Fruit fly (Drosophila melanogaster): Measurements from ENCODE around the gene CG14777.

CG14777 gene

DNA sequence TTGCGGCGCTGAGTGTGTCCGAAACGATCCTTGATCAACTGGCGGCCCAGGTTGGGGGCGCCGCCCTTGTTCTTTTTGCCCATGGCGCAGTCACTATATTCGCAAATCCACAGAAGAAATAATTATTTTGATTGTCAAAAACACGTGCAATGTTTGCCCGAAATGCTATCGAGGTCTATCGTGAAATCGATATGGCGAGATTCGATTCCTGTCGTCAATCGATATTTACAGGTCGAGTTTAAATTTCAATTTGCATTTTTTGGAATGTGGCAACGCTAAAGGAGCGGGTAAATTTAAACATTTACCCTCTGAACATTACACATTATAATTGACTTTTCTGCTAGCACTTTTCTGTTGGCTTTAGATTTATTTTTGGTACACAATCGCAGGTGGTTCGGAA lies 1.9 kb upstream of the CG14777 start, which contains the start of gene Ns3:
Ns3 (minus strand) TSS at position 188 of the 400 bp plus-strand sequence.
- no peak for TF ChIP-seq EcR (GFP tag; optimal IDR thresholded peaks at IDR 0.05)
- TF ChIP-seq CG9948 (tag; optimal IDR thresholded peaks at IDR 0.05), result no peak
- no peak for TF ChIP-seq gl (tag; optimal IDR thresholded peaks at IDR 0.05)
- no peak for TF ChIP-seq Snoo (tag; optimal IDR thresholded peaks at IDR 0.05)
- no peak for TF ChIP-seq D1 (tag; optimal IDR thresholded peaks at IDR 0.05)
- TF ChIP-seq fd96Ca (GFP tag; IDR thresholded peaks at IDR 0.05), result no peak
- TF ChIP-seq CG32121 (GFP tag; IDR thresholded peaks at IDR 0.05), result no peak
- TF ChIP-seq CG10348 (GFP tag; IDR thresholded peaks at IDR 0.05), result no peak
- no peak for TF ChIP-seq CG8159 (tag; optimal IDR thresholded peaks at IDR 0.05)
- no peak for TF ChIP-seq Ets98B (GFP tag; IDR thresholded peaks at IDR 0.05)
- TF ChIP-seq CG8301 (tag; optimal IDR thresholded peaks at IDR 0.05), result no peak
- no peak for TF ChIP-seq CG17806 (tag; optimal IDR thresholded peaks at IDR 0.05)

DNA sequence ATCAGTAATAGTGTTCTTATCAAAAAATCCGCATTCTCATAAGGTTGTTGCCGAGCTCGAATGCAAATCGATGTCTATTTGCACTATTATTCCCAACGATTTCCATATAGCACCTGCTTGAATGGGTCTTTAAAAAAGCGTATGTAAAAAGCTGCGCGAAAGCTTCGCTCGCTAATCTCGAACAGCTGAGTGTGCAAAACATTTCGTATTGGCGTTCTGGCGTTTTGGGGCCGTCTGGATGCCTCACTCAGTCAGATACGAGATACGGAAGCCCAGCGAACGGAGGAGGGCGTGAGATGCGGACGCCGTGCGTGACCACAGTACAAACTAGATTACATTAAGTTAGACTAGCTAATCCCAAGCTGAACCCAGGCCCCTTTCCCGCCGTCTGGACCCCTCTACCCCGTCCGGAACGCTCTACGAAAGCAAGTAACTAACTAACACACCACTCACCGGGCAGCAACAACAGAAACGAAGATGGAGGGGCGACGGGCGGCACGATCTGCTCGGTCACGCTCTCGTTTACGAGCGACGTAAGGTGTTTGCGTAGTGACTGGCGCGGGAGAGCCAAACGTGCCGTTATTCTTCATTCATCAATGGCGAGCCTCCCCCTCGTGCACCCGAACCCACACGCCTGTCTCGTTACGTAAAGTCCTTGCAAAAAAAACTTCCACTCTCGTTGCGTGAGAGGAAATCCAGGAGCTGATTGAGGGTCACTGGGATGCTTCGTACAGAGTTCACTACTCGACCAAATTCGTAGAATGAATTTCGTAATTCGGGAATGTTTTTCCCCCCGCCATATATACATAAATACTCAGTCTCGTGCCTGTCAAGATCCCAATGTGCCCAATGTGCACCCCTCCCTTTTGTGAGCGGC lies 809 bp downstream of the CG14777 start:
- TF ChIP-seq CG4496 (GFP tag; IDR thresholded peaks at IDR 0.05) (peak; percentile 50; the same call in 1 of the 3 replicates), fd96Ca (GFP tag; IDR thresholded peaks at IDR 0.05) (no peak), CG13204 (GFP tag; optimal IDR thresholded peaks at IDR 0.05) (peak; percentile 35), rn (GFP tag; IDR thresholded peaks at IDR 0.05) (no peak), CG32121 (GFP tag; IDR thresholded peaks at IDR 0.05) (no peak), CG17806 (tag; optimal IDR thresholded peaks at IDR 0.05) (no peak), D1 (tag; optimal IDR thresholded peaks at IDR 0.05) (no peak), CG9948 (tag; optimal IDR thresholded peaks at IDR 0.05) (no peak), Snoo (tag; optimal IDR thresholded peaks at IDR 0.05) (no peak)

- no peak for TF ChIP-seq CG12605 (GFP tag; IDR thresholded peaks at IDR 0.05)
- TF ChIP-seq gl (tag; optimal IDR thresholded peaks at IDR 0.05), result no peak
- TF ChIP-seq CG8301 (tag; optimal IDR thresholded peaks at IDR 0.05), result no peak
- no peak for TF ChIP-seq fd96Ca (GFP tag; IDR thresholded peaks at IDR 0.05)
Observed at dm6 chrX:1467382-1467592, 1.4 kb downstream of the CG14777 start, which contains the start of gene CG14778. CG14778 (plus strand) TSS chrX:1467493.

- no peak for TF ChIP-seq D1 (tag; optimal IDR thresholded peaks at IDR 0.05)
- TF ChIP-seq CG34367 (tag; optimal IDR thresholded peaks at IDR 0.05), result no peak
- no peak for TF ChIP-seq CG8159 (tag; optimal IDR thresholded peaks at IDR 0.05)
- no peak for TF ChIP-seq CG15710 (tag; optimal IDR thresholded peaks at IDR 0.05)
- no peak for TF ChIP-seq CG10348 (GFP tag; IDR thresholded peaks at IDR 0.05)
- TF ChIP-seq Pif1A (GFP tag; optimal IDR thresholded peaks at IDR 0.05), result no peak
- no peak for TF ChIP-seq gl (tag; optimal IDR thresholded peaks at IDR 0.05)
- no peak for TF ChIP-seq fd96Ca (GFP tag; IDR thresholded peaks at IDR 0.05)
- TF ChIP-seq Pif1B (GFP tag; optimal IDR thresholded peaks at IDR 0.05), result no peak
- no peak for TF ChIP-seq CG32121 (GFP tag; IDR thresholded peaks at IDR 0.05)
- no peak for TF ChIP-seq CG13204 (GFP tag; optimal IDR thresholded peaks at IDR 0.05)
- TF ChIP-seq Ets98B (GFP tag; IDR thresholded peaks at IDR 0.05), result no peak
- no peak for TF ChIP-seq EcR (GFP tag; optimal IDR thresholded peaks at IDR 0.05)
- no peak for TF ChIP-seq Snoo (tag; optimal IDR thresholded peaks at IDR 0.05)
- TF ChIP-seq CG4496 (GFP tag; IDR thresholded peaks at IDR 0.05), result no peak
- no peak for TF ChIP-seq CG8301 (tag; optimal IDR thresholded peaks at IDR 0.05)
- no peak for TF ChIP-seq CG17806 (tag; optimal IDR thresholded peaks at IDR 0.05)
- TF ChIP-seq CG9948 (tag; optimal IDR thresholded peaks at IDR 0.05), result no peak
- no peak for TF ChIP-seq CG14655 (GFP tag; optimal IDR thresholded peaks at IDR 0.05)
- no peak for TF ChIP-seq rn (GFP tag; IDR thresholded peaks at IDR 0.05)
Observed at dm6 chrX:1469717-1470116, 3.8 kb downstream of the CG14777 start, which contains the start of gene CG32808. CG32808 (minus strand) TSS chrX:1469817.

dm6 chrX:1470562-1470961 lies 4.6 kb downstream of the CG14777 start, which contains the start of gene pck:
pck (plus strand) TSS chrX:1470666.
- no peak for TF ChIP-seq gl (tag; optimal IDR thresholded peaks at IDR 0.05)
- TF ChIP-seq CG8159 (tag; optimal IDR thresholded peaks at IDR 0.05), result peak; percentile 1
- peak; percentile 78 for TF ChIP-seq fd96Ca (GFP tag; IDR thresholded peaks at IDR 0.05)
- TF ChIP-seq D1 (tag; optimal IDR thresholded peaks at IDR 0.05), result no peak
- no peak for TF ChIP-seq EcR (GFP tag; optimal IDR thresholded peaks at IDR 0.05)
- TF ChIP-seq CG12605 (GFP tag; IDR thresholded peaks at IDR 0.05), result no peak
- peak; percentile 47; the same call in 1 of the 2 replicates for TF ChIP-seq CG32121 (GFP tag; IDR thresholded peaks at IDR 0.05)
- TF ChIP-seq CG13204 (GFP tag; optimal IDR thresholded peaks at IDR 0.05), result no peak
- TF ChIP-seq Ets98B (GFP tag; IDR thresholded peaks at IDR 0.05), result peak; percentile 52; the same call in 1 of the 2 replicates
- TF ChIP-seq CG4496 (GFP tag; IDR thresholded peaks at IDR 0.05), result peak; percentile 70
- no peak for TF ChIP-seq CG14655 (GFP tag; optimal IDR thresholded peaks at IDR 0.05)
- peak; percentile 10 for TF ChIP-seq Snoo (tag; optimal IDR thresholded peaks at IDR 0.05)
- peak; percentile 29 for TF ChIP-seq CG9948 (tag; optimal IDR thresholded peaks at IDR 0.05)
- TF ChIP-seq CG10348 (GFP tag; IDR thresholded peaks at IDR 0.05), result no peak
- peak; percentile 27 for TF ChIP-seq CG17806 (tag; optimal IDR thresholded peaks at IDR 0.05)
- TF ChIP-seq CG8301 (tag; optimal IDR thresholded peaks at IDR 0.05), result no peak
- TF ChIP-seq CG34367 (tag; optimal IDR thresholded peaks at IDR 0.05), result no peak
- no peak for TF ChIP-seq Pif1B (GFP tag; optimal IDR thresholded peaks at IDR 0.05)
- TF ChIP-seq CG15710 (tag; optimal IDR thresholded peaks at IDR 0.05), result peak; percentile 18

DNA sequence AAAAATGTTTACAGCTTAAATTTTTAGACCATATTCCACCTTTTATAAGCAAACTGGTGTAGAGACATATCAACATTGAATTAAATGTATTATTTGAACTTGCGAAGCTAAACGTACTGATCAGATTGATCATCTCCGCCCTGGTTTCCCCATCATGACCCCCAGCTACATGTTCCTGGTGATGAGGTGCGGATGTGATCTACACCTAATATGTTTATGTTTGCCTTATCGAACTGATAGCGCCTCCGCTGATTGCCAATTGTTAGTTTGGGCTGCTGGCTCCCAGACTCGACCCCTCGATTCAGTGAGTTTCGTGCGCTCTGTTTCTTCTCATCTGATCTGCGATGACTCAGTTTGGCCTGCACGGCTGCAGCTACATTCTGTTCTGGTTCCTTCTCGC lies 6.3 kb downstream of the CG14777 start, which contains the start of gene CG14780:
CG14780 (plus strand) TSS at position 301 of the 400 bp plus-strand sequence.
- TF ChIP-seq CG13204 (GFP tag; optimal IDR thresholded peaks at IDR 0.05), result no peak
- TF ChIP-seq Ets98B (GFP tag; IDR thresholded peaks at IDR 0.05), result no peak
- no peak for TF ChIP-seq CG9948 (tag; optimal IDR thresholded peaks at IDR 0.05)
- no peak for TF ChIP-seq CG10348 (GFP tag; IDR thresholded peaks at IDR 0.05)

Data from whole organism, pupa.